Worm (Caenorhabditis elegans) whole organism, early embryonic: ENCODE results near the gene dct-13.

ENCODE experiments used
- F13C5.2 ChIP-seq: sonication (generic microtip); optimal IDR thresholded peaks from 2 replicates; lab custom pipeline; 2017; ENCODE audit warnings: mild to moderate bottlenecking, missing genetic modification characterization, inconsistent platforms, missing compliant biosample characterization
- aly-1 ChIP-seq: sonication (generic microtip); optimal IDR thresholded peaks from 2 replicates; lab custom pipeline; 2016; ENCODE audit warnings: missing genetic modification characterization, missing compliant biosample characterization
- ama-1 ChIP-seq: fragments of 150-350 bp; optimal IDR thresholded peaks from 2 replicates; lab custom pipeline; 2014
- ceh-13 ChIP-seq: fragments of 200-800 bp; sonication (Bioruptor generic); optimal IDR thresholded peaks from 2 replicates; lab custom pipeline; 2018; ENCODE audit warnings: mild to moderate bottlenecking, missing genetic modification characterization, missing compliant biosample characterization
- ceh-36 ChIP-seq: sonication (generic microtip); optimal IDR thresholded peaks from 2 replicates; lab custom pipeline; 2016; ENCODE audit warnings: missing genetic modification characterization, inconsistent platforms, missing compliant biosample characterization
- ets-7 ChIP-seq: sonication (generic microtip); optimal IDR thresholded peaks from 2 replicates; lab custom pipeline; 2016; ENCODE audit warnings: missing genotype, missing genetic modification characterization, missing compliant biosample characterization
- flt-1 ChIP-seq: fragments of 200-800 bp; sonication (Bioruptor generic); IDR thresholded peaks from 2 replicates; pipeline ENCODE4 v1.3.6; 2022; ENCODE audit warnings: missing genetic modification characterization, missing compliant biosample characterization
- hmg-4 ChIP-seq: fragments of 200-800 bp; sonication (Bioruptor generic); optimal IDR thresholded peaks from 2 replicates; lab custom pipeline; 2018; ENCODE audit warnings: mild to moderate bottlenecking, missing genetic modification characterization, missing compliant biosample characterization
- tbx-37 ChIP-seq: fragments of 200-800 bp; sonication (Bioruptor generic); conservative IDR thresholded peaks from 2 replicates; pipeline ENCODE4 v1.3.6; 2022; ENCODE audit warnings: missing genetic modification reagents, missing genetic modification characterization, missing compliant biosample characterization
- tra-4 ChIP-seq: sonication (generic microtip); optimal IDR thresholded peaks from 2 replicates; lab custom pipeline; 2017; ENCODE audit warnings: missing genetic modification characterization, missing compliant biosample characterization

DNA sequence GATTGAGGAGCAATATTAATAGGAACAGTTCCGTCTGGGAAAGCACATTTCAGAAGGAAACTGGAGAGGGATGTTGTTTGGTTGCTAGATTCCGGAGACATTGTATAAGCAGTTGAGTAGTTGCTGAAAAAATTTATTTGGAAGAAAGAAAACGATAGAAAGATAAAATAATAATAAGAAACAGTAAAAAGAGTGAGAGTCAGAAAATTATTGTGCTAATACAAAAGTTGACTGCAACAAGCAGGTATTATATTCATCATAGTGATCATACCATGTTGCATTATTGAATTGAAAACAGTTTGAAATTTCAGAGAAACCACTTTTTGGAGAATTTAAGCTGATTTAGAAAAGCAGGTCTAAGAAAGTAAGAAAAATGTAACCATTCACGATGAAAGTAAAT, 14.6 kb upstream of the dct-13 start, which contains the start of gene Y116A8C.19:
- no peak for TF ChIP-seq tra-4 (tag; lab: Kevin White, UChicago)
- TF ChIP-seq ama-1: no peak
- no peak for TF ChIP-seq ceh-36 (tag; lab: Kevin White, UChicago)
- no peak for TF ChIP-seq tbx-37 (GFP tag; lab: Robert Waterston, UW)
- TF ChIP-seq ceh-13 (GFP tag; lab: Kevin White, UChicago): no peak
- TF ChIP-seq flt-1 (GFP tag; lab: Robert Waterston, UW): no peak
- TF ChIP-seq ets-7 (tag; lab: Kevin White, UChicago): no peak
- TF ChIP-seq F13C5.2 (tag; lab: Kevin White, UChicago): no peak
- no peak for TF ChIP-seq aly-1 (tag; lab: Kevin White, UChicago)
- TF ChIP-seq hmg-4 (GFP tag; lab: Kevin White, UChicago): no peak
